Fruit fly (Drosophila melanogaster): ENCODE measurements around the gene Manf.

The Manf gene

dm6 chr3R:16338342-16338741, 10.9 kb upstream of the Manf start (continued):
- TF ChIP-seq CG12391 (tag; optimal IDR thresholded peaks at IDR 0.05) (peak; percentile 32), CG12155 (GFP tag; optimal IDR thresholded peaks at IDR 0.05) (no peak), CG4730 (GFP tag; IDR thresholded peaks at IDR 0.05) (no peak), Dll (GFP tag; IDR thresholded peaks at IDR 0.05; ENCODE audit: partially characterized antibody) (0 out of 4 replicates have a peak, but pooled peaks have one; percentile 19), CG10979 (tag; optimal IDR thresholded peaks at IDR 0.05) (no peak), Fer1 (GFP tag; optimal IDR thresholded peaks at IDR 0.05) (peak; percentile 36), CG42726 (GFP tag; IDR thresholded peaks at IDR 0.05; ENCODE audit: partially characterized antibody) (peak; percentile 59; the same call in 1 of the 2 replicates), CG2199 (GFP tag; IDR thresholded peaks at IDR 0.05) (peak; percentile 47; the same call in 2 of the 3 replicates), sr (GFP tag; IDR thresholded peaks at IDR 0.05) (0 out of 3 replicates have a peak, but pooled peaks have one; percentile 16), CG15514 (GFP tag; optimal IDR thresholded peaks at IDR 0.05) (peak; percentile 77), CG1602 (GFP tag; optimal IDR thresholded peaks at IDR 0.05) (no peak), CG9797 (GFP tag; optimal IDR thresholded peaks at IDR 0.05) (peak; percentile 99), D19A (tag; optimal IDR thresholded peaks at IDR 0.05) (peak; percentile 45), otp (GFP tag; IDR thresholded peaks at IDR 0.05) (no peak), Tbp (GFP tag; optimal IDR thresholded peaks at IDR 0.05) (peak; percentile 92), CG8290 (GFP tag; optimal IDR thresholded peaks at IDR 0.05) (no peak), CG8290 (tag; optimal IDR thresholded peaks at IDR 0.05) (peak in 1 of 2 experiments; percentile 62), MBD-R2 (GFP tag; IDR thresholded peaks at IDR 0.05) (peak; percentile 41; the same call in 1 of the 2 replicates), ato (GFP tag; IDR thresholded peaks at IDR 0.05; ENCODE audit: partially characterized antibody) (peak; percentile 16; the same call in 1 of the 2 replicates), onecut (GFP tag; IDR thresholded peaks at IDR 0.05) (0 out of 2 replicates have a peak, but pooled peaks have one; percentile 18), sd (tag; optimal IDR thresholded peaks at IDR 0.05) (peak; percentile 44), YL-1 (GFP tag; optimal IDR thresholded peaks at IDR 0.05) (peak; percentile 30), CG12769 (tag; optimal IDR thresholded peaks at IDR 0.05) (peak; percentile 26), sens (GFP tag) (peak; percentile 63), unc-4 (GFP tag; IDR thresholded peaks at IDR 0.05; ENCODE audit: partially characterized antibody) (peak; percentile 41), CG8924 (tag; optimal IDR thresholded peaks at IDR 0.05) (peak; percentile 43), HLH4C (GFP tag; IDR thresholded peaks at IDR 0.05; ENCODE audit: partially characterized antibody) (0 out of 3 replicates have a peak, but pooled peaks have one; percentile 29), Sin3A (optimal IDR thresholded peaks at IDR 0.05) (peak; percentile 39), Ets97D (GFP tag; optimal IDR thresholded peaks at IDR 0.05) (peak; percentile 39), Ssrp (tag; optimal IDR thresholded peaks at IDR 0.05) (no peak), CG3407 (GFP tag; optimal IDR thresholded peaks at IDR 0.05) (no peak), CG13287 (GFP tag; IDR thresholded peaks at IDR 0.05; ENCODE audit: partially characterized antibody) (peak; percentile 73), Abd-B (GFP tag; optimal IDR thresholded peaks at IDR 0.05) (no peak), CG12659 (GFP tag; optimal IDR thresholded peaks at IDR 0.05) (peak; percentile 47), fru (optimal IDR thresholded peaks at IDR 0.05) (no peak), CG4328 (GFP tag; optimal IDR thresholded peaks at IDR 0.05) (no peak), CG10431 (GFP tag; optimal IDR thresholded peaks at IDR 0.05) (no peak), gro (GFP tag; optimal IDR thresholded peaks at IDR 0.05) (peak; percentile 40), zen (tag; optimal IDR thresholded peaks at IDR 0.05) (peak; percentile 23), nmo (GFP tag; optimal IDR thresholded peaks at IDR 0.05) (peak; percentile 20), CG33213 (GFP tag; optimal IDR thresholded peaks at IDR 0.05) (peak; percentile 29), CG10267 (tag; optimal IDR thresholded peaks at IDR 0.05) (peak; percentile 54), CoRest (tag; optimal IDR thresholded peaks at IDR 0.05) (peak; percentile 9), Scr (GFP tag; IDR thresholded peaks at IDR 0.05; ENCODE audit: partially characterized antibody) (0 out of 2 replicates have a peak, but pooled peaks have one; percentile 35), CG1603 (tag; optimal IDR thresholded peaks at IDR 0.05) (peak; percentile 79), CG16815 (GFP tag; optimal IDR thresholded peaks at IDR 0.05) (no peak), crp (GFP tag; optimal IDR thresholded peaks at IDR 0.05) (peak in 1 of 2 experiments; percentile 81), maf-S (GFP tag; optimal IDR thresholded peaks at IDR 0.05) (peak; percentile 9), CG17912 (GFP tag; optimal IDR thresholded peaks at IDR 0.05) (no peak), Lhr (GFP tag; optimal IDR thresholded peaks at IDR 0.05) (peak; percentile 78)
